Fruit fly (Drosophila melanogaster) whole organism, larva: Measurements from ENCODE around the gene elgi.

Experiments used
- noc ChIP-seq: fragments of 200-800 bp; sonication (Bioruptor generic); optimal IDR thresholded peaks from 3 replicates; lab custom pipeline; 2019; ENCODE audit warnings: missing biosample characterization, mild to moderate bottlenecking, missing genetic modification characterization, moderate library complexity

Gene elgi

DNA sequence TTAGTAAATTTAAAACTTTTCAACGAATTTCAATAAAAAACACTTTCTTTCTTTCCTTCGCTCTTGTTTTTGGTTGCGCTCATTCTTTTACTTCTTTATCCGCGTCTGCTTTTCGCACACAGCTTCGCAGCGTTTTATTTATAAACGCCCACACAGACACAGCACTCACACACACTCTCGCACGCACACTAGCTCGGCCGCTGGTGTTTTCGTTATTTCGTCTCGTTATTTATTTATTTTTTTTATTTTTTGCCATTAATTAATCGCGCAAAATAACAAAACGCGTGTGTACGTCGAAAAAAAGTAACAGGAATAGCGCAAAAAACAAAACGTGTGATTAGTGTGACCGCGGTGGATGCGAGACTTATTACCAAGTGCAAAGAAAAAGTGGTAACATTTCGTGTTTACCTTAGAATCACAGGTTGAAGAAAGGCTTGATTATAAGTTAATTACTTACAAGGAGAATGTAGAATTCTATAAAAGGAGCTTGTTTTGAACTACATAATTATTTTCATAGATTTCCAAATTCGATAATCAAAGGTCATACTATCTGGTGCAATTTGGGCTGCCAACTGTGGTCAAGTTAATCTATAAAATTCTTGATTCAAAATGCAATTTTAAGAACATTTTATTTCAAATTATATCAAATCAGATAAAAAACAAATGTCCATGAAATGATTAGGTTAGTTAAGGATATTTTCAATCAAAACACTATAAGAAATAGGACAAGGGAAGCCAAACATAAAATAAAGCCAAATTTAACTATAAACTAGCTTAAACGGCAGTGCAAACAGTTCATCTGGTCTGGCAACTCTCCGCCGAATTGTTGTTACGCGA is 48.3 kb downstream of the elgi start, which contains the start of the genes hzg and mRpS31:
hzg (minus strand) TSS at position 336 of the 837 bp plus-strand sequence.
mRpS31 (plus strand) TSS at position 793 of the 837 bp plus-strand sequence.
- peak; percentile 49 for TF ChIP-seq noc (tag; lab: Kevin White, UChicago)
